Worm (Caenorhabditis elegans) whole organism, L4/young adult: ENCODE data around the gene inso-1.

Experiments used
- dao-5 ChIP-seq: sonication (generic microtip); optimal IDR thresholded peaks from 2 replicates; lab custom pipeline; 2016; ENCODE audit warnings: missing genotype, missing genetic modification characterization, moderate library complexity, missing compliant biosample characterization
- him-1 ChIP-seq: sonication (generic microtip); optimal IDR thresholded peaks from 2 replicates; lab custom pipeline; 2016; ENCODE audit warnings: missing genotype, missing genetic modification reagents, missing genetic modification characterization, missing compliant biosample characterization

ce11 chrX:1295713-1296112, 4.2 kb upstream of the inso-1 start:
- no peak for TF ChIP-seq him-1
- TF ChIP-seq dao-5 (tag; lab: Kevin White, UChicago): no peak
